Worm (Caenorhabditis elegans) whole organism, late embryonic: ENCODE results near the gene nstp-10.

Experiments used
- hlh-8 ChIP-seq: sonication (generic microtip); optimal IDR thresholded peaks from 2 replicates; lab custom pipeline; 2016; ENCODE audit warnings: missing genotype, missing genetic modification characterization, missing compliant biosample characterization
- unc-86 ChIP-seq: sonication (generic microtip); optimal IDR thresholded peaks from 2 replicates; lab custom pipeline; 2016; ENCODE audit warnings: missing genetic modification characterization, missing compliant biosample characterization
- zip-5 ChIP-seq: sonication (generic microtip); optimal IDR thresholded peaks from 2 replicates; lab custom pipeline; 2016; ENCODE audit warnings: missing genetic modification characterization, missing compliant biosample characterization

ce11 chrV:9588574-9588973 lies 38.9 kb upstream of the nstp-10 start:
- TF ChIP-seq hlh-8, result no peak
- TF ChIP-seq zip-5, result no peak
- TF ChIP-seq unc-86 (tag; lab: Kevin White, UChicago), result no peak
